Fruit fly (Drosophila melanogaster) whole organism, embryonic: ENCODE data around the gene Tim17a2.

Experiments used
- BEAF-32 ChIP-seq: fragments of 200-800 bp; sonication (Bioruptor generic); optimal IDR thresholded peaks from 3 replicates; lab custom pipeline; 2017; ENCODE audit warnings: missing biosample characterization, missing genetic modification characterization, mild to moderate bottlenecking, moderate library complexity, missing genetic modification reagents
- CG10267 ChIP-seq: fragments of 200-800 bp; sonication (Bioruptor generic); optimal IDR thresholded peaks from 2 replicates; lab custom pipeline; 2018; ENCODE audit warnings: missing biosample characterization, mild to moderate bottlenecking, missing genetic modification characterization, moderate library complexity
- CG13287 ChIP-seq: fragments of 200-800 bp; sonication (Bioruptor generic); IDR thresholded peaks from 2 replicates; pipeline ENCODE4 v1.3.6; 2022; ENCODE audit warnings: missing biosample characterization, missing genetic modification characterization; ENCODE audit not compliant: partially characterized antibody
- CG14710 ChIP-seq: fragments of 200-800 bp; sonication (Bioruptor generic); optimal IDR thresholded peaks from 3 replicates; lab custom pipeline; 2019; ENCODE audit warnings: missing biosample characterization, mild to moderate bottlenecking, missing genetic modification characterization, moderate library complexity
- CG15514 ChIP-seq: fragments of 200-800 bp; sonication (Bioruptor generic); optimal IDR thresholded peaks from 3 replicates; lab custom pipeline; 2017; ENCODE audit warnings: missing biosample characterization, missing genetic modification characterization, mild to moderate bottlenecking, moderate library complexity, missing genetic modification reagents
- CG1603 ChIP-seq: fragments of 200-800 bp; sonication (Bioruptor generic); optimal IDR thresholded peaks from 2 replicates; lab custom pipeline; 2019; ENCODE audit warnings: missing biosample characterization, mild to moderate bottlenecking, missing genetic modification characterization, moderate library complexity
- CG2889 ChIP-seq: fragments of 200-800 bp; sonication (Bioruptor generic); IDR thresholded peaks from 3 replicates; pipeline ENCODE4 v1.3.6; 2022; ENCODE audit warnings: missing biosample characterization, missing genetic modification characterization
- CG34224 ChIP-seq: fragments of 200-800 bp; sonication (Bioruptor generic); IDR thresholded peaks from 3 replicates; pipeline ENCODE4 v1.3.6; 2022; ENCODE audit warnings: missing biosample characterization, missing genetic modification characterization; ENCODE audit not compliant: partially characterized antibody
- CG3995 ChIP-seq: fragments of 200-800 bp; sonication (Bioruptor generic); optimal IDR thresholded peaks from 3 replicates; lab custom pipeline; 2016; ENCODE audit warnings: missing biosample characterization, missing genetic modification characterization
- CG4360 ChIP-seq: fragments of 200-800 bp; sonication (Bioruptor generic); IDR thresholded peaks from 2 replicates; pipeline ENCODE4 v1.3.6; 2022; ENCODE audit warnings: missing biosample characterization, missing genetic modification characterization
- CG4617 ChIP-seq: fragments of 200-800 bp; sonication (Bioruptor generic); optimal IDR thresholded peaks from 3 replicates; lab custom pipeline; 2016; ENCODE audit warnings: missing biosample characterization, missing genetic modification characterization, borderline replicate concordance
- CG9797 ChIP-seq: fragments of 200-800 bp; sonication (Bioruptor generic); optimal IDR thresholded peaks from 3 replicates; lab custom pipeline; 2018; ENCODE audit warnings: missing biosample characterization, mild to moderate bottlenecking, missing genetic modification characterization
- CTCF ChIP-seq: fragments of 200-800 bp; sonication (Bioruptor generic); optimal IDR thresholded peaks from 2 replicates; lab custom pipeline; 2017; ENCODE audit warnings: missing biosample characterization, mild to moderate bottlenecking, missing genetic modification characterization, moderate library complexity
- D ChIP-seq, 2 experiments: fragments of 200-800 bp in 1 of 2; fragments of >200 bp in 1 of 2; sonication (Bioruptor generic) in 1 of 2; optimal IDR thresholded peaks; 2 replicates in 1 of 2; 3 replicates in 1 of 2; lab custom pipeline; 2017; ENCODE audit warnings: mild to moderate bottlenecking in 1 of 2, missing biosample characterization in 1 of 2, missing genetic modification characterization in 1 of 2, missing genetic modification reagents in 1 of 2
- Dll ChIP-seq: fragments of 200-800 bp; sonication (Bioruptor generic); IDR thresholded peaks from 4 replicates; pipeline ENCODE4 v1.3.6; 2022; ENCODE audit warnings: missing biosample characterization, missing genetic modification characterization; ENCODE audit not compliant: partially characterized antibody
- Doc3 ChIP-seq: fragments of 200-800 bp; sonication (Bioruptor generic); IDR thresholded peaks from 3 replicates; pipeline ENCODE4 v1.3.6; 2022; ENCODE audit warnings: missing biosample characterization, missing genetic modification characterization; ENCODE audit not compliant: partially characterized antibody
- Dp ChIP-seq: fragments of 200-800 bp; sonication (Bioruptor generic); optimal IDR thresholded peaks from 2 replicates; lab custom pipeline; 2018; ENCODE audit warnings: missing biosample characterization, mild to moderate bottlenecking, missing genetic modification characterization, moderate library complexity
- Drgx ChIP-seq: fragments of 200-800 bp; sonication (Bioruptor generic); IDR thresholded peaks from 2 replicates; pipeline ENCODE4 v1.3.6; 2022; ENCODE audit warnings: missing biosample characterization, missing genetic modification characterization
- E2f2 ChIP-seq: fragments of 200-800 bp; sonication (Bioruptor generic); IDR thresholded peaks from 2 replicates; pipeline ENCODE4 v1.3.6; 2022; ENCODE audit warnings: missing biosample characterization, missing genetic modification characterization
- Gsc ChIP-seq: fragments of 200-800 bp; sonication (Bioruptor generic); IDR thresholded peaks from 2 replicates; pipeline ENCODE4 v1.3.6; 2022; ENCODE audit warnings: missing biosample characterization, missing genetic modification characterization
- HmgZ ChIP-seq: fragments of 200-800 bp; sonication (Bioruptor generic); optimal IDR thresholded peaks from 2 replicates; lab custom pipeline; 2018; ENCODE audit warnings: missing biosample characterization, mild to moderate bottlenecking, missing genetic modification characterization
- Jarid2 ChIP-seq: fragments of 200-800 bp; sonication (Bioruptor generic); optimal IDR thresholded peaks from 3 replicates; lab custom pipeline; 2017; ENCODE audit warnings: mild to moderate bottlenecking, missing biosample characterization, missing genetic modification reagents, missing genetic modification characterization
- MBD-R2 ChIP-seq: fragments of 200-800 bp; sonication (Bioruptor generic); IDR thresholded peaks from 2 replicates; pipeline ENCODE4 v1.3.6; 2022; ENCODE audit warnings: missing biosample characterization, missing genetic modification characterization
- MESR4 ChIP-seq: fragments of 200-800 bp; sonication (Bioruptor generic); optimal IDR thresholded peaks from 2 replicates; lab custom pipeline; 2018; ENCODE audit warnings: missing biosample characterization, mild to moderate bottlenecking, missing genetic modification characterization, moderate library complexity
- Med ChIP-seq: fragments of 200-800 bp; sonication (Bioruptor generic); peaks from one replicate; lab custom pipeline; 2016; ENCODE audit warnings: missing biosample characterization, missing genetic modification characterization, mild to moderate bottlenecking, inconsistent platforms, moderate library complexity
- Myb ChIP-seq: fragments of 200-800 bp; sonication (Bioruptor generic); optimal IDR thresholded peaks from 2 replicates; lab custom pipeline; 2016; ENCODE audit warnings: missing biosample characterization, missing genetic modification characterization
- abd-A ChIP-seq: fragments of 200-800 bp; sonication (Bioruptor generic); optimal IDR thresholded peaks from 3 replicates; lab custom pipeline; 2019; ENCODE audit warnings: missing biosample characterization, mild to moderate bottlenecking, missing genetic modification characterization, moderate library complexity
- amos ChIP-seq: fragments of 200-800 bp; sonication (Bioruptor generic); IDR thresholded peaks from 2 replicates; pipeline ENCODE4 v1.3.6; 2022; ENCODE audit warnings: missing biosample characterization, missing genetic modification characterization; ENCODE audit not compliant: partially characterized antibody
- emc ChIP-seq: fragments of 200-800 bp; sonication (Bioruptor generic); optimal IDR thresholded peaks from 2 replicates; lab custom pipeline; 2016; ENCODE audit warnings: missing biosample characterization, missing genetic modification characterization
- fd64A ChIP-seq: fragments of 200-800 bp; sonication (Bioruptor generic); optimal IDR thresholded peaks from 3 replicates; lab custom pipeline; 2018; ENCODE audit warnings: missing biosample characterization, mild to moderate bottlenecking, missing genetic modification characterization
- gfzf ChIP-seq: fragments of 200-800 bp; sonication (Bioruptor generic); optimal IDR thresholded peaks from 2 replicates; lab custom pipeline; 2016; ENCODE audit warnings: missing biosample characterization, mild to moderate bottlenecking, missing genetic modification characterization, moderate library complexity
- ind ChIP-seq: fragments of 200-800 bp; sonication (Bioruptor generic); optimal IDR thresholded peaks from 3 replicates; lab custom pipeline; 2016; ENCODE audit warnings: missing biosample characterization, missing genetic modification characterization
- kay ChIP-seq: fragments of 200-800 bp; sonication (Bioruptor generic); optimal IDR thresholded peaks from 2 replicates; lab custom pipeline; 2016; ENCODE audit warnings: missing biosample characterization, missing genetic modification characterization
- nom ChIP-seq: fragments of 200-800 bp; sonication (Bioruptor generic); optimal IDR thresholded peaks from 2 replicates; lab custom pipeline; 2017; ENCODE audit warnings: missing biosample characterization, missing genetic modification characterization, mild to moderate bottlenecking, moderate library complexity, missing genetic modification reagents
- pzg ChIP-seq: fragments of 200-800 bp; sonication (Bioruptor generic); optimal IDR thresholded peaks from 3 replicates; lab custom pipeline; 2018; ENCODE audit warnings: missing biosample characterization, mild to moderate bottlenecking, missing genetic modification characterization, moderate library complexity
- row ChIP-seq: fragments of 200-800 bp; sonication (Bioruptor generic); IDR thresholded peaks from 3 replicates; pipeline ENCODE4 v1.3.6; 2022; ENCODE audit warnings: missing biosample characterization, missing genetic modification characterization
- stwl ChIP-seq: fragments of 200-800 bp; sonication (Bioruptor generic); optimal IDR thresholded peaks from 3 replicates; lab custom pipeline; 2018; ENCODE audit warnings: missing biosample characterization, mild to moderate bottlenecking, missing genetic modification characterization, moderate library complexity
- tgo ChIP-seq: fragments of 200-800 bp; sonication (Bioruptor generic); IDR thresholded peaks from 3 replicates; pipeline ENCODE4 v1.3.6; 2022; ENCODE audit warnings: missing biosample characterization, missing genetic modification characterization
- tin ChIP-seq: fragments of 200-800 bp; sonication (Bioruptor generic); optimal IDR thresholded peaks from 3 replicates; lab custom pipeline; 2016; ENCODE audit warnings: missing biosample characterization, missing genetic modification characterization
- trem ChIP-seq: fragments of 200-800 bp; optimal IDR thresholded peaks from 3 replicates; lab custom pipeline; 2019; ENCODE audit warnings: missing biosample characterization, mild to moderate bottlenecking, missing genetic modification characterization, moderate library complexity
- zen2 ChIP-seq: fragments of 200-800 bp; sonication (Bioruptor generic); IDR thresholded peaks from 3 replicates; pipeline ENCODE4 v1.3.6; 2022; ENCODE audit warnings: missing biosample characterization, missing genetic modification characterization; ENCODE audit not compliant: partially characterized antibody

Gene Tim17a2

DNA sequence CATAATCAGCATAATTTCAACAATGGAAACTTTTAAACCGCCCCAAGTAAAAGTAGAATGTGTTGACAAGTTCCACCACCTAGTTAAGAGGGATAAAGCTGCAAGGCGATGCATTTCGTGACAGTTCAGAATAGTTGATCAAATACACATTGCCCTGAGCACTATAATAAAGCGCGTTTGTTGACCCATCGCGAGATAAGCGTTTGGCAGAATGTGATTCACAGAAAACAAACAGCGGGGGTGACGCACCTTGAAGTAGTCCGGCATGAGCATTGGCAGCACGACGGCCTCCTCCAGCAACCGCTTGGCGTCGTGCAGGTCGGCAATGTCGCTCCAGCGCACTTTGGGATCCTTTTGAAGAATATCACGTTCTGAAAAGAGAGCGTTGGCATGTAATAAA, 33.0 kb downstream of the Tim17a2 start (continued):
- no peak for TF ChIP-seq tgo (GFP tag; lab: Robert Waterston, UW)
- 0 out of 2 replicates have a peak, but pooled peaks have one; percentile 8 for TF ChIP-seq Drgx (GFP tag; lab: Robert Waterston, UW)
- no peak for TF ChIP-seq emc

DNA sequence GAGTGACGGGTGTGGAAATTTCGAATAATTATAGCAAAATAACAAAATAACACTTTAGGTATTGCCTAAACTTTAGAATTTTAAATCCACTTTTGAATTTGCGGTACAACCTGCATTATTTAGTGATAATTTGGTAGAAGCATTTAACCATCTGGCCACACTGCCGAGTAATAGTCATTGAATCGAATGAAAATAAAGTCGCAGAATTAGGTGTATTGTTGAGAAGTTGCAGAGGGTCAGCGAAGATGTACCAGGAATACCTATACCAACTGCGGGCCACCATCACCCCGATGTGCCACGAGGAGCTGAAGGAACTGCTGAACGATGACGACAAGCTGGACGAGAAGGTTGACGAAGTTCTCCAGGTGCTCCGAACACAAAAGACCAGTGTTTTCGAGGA, 36.5 kb downstream of the Tim17a2 start, which contains the start of gene Vps37B:
Gene Vps37B (plus strand): TSS at position 134 of the 400 bp plus-strand sequence.
- TF ChIP-seq kay (GFP tag; lab: Kevin White, UChicago) (peak; percentile 27), CG1603 (peak; percentile 49), Med (peak; percentile 21), pzg (peak; percentile 68), abd-A (no peak), CG3995 (GFP tag; lab: Kevin White, UChicago) (peak; percentile 66), trem (tag; lab: Kevin White, UChicago) (peak; percentile 21), CG10267 (tag; lab: Kevin White, UChicago) (peak; percentile 26), Doc3 (GFP tag; lab: Robert Waterston, UW) (no peak), MBD-R2 (GFP tag; lab: Robert Waterston, UW) (peak; percentile 51; the same call in 1 of the 2 replicates), nom (GFP tag; lab: Kevin White, UChicago) (peak; percentile 1), ind (no peak), Myb (GFP tag; lab: Kevin White, UChicago) (peak; percentile 75), fd64A (no peak), CG9797 (GFP tag; lab: Kevin White, UChicago) (peak; percentile 56), row (0 out of 3 replicates have a peak, but pooled peaks have one; percentile 7), zen2 (GFP tag; lab: Robert Waterston, UW) (0 out of 3 replicates have a peak, but pooled peaks have one; percentile 28), CG15514 (GFP tag; lab: Kevin White, UChicago) (peak; percentile 24), HmgZ (tag; lab: Kevin White, UChicago) (peak; percentile 11), stwl (peak; percentile 67), CTCF (GFP tag; lab: Kevin White, UChicago) (peak; percentile 43), CG2889 (GFP tag; lab: Robert Waterston, UW) (no peak), Dll (GFP tag; lab: Robert Waterston, UW) (peak; percentile 21; the same call in 1 of the 4 replicates), Dp (GFP tag; lab: Kevin White, UChicago) (peak; percentile 86), gfzf (GFP tag; lab: Kevin White, UChicago) (peak; percentile 83), Gsc (GFP tag; lab: Robert Waterston, UW) (no peak), CG34224 (GFP tag; lab: Robert Waterston, UW) (peak; percentile 28; the same call in 1 of the 3 replicates), D (optimal IDR thresholded peaks at IDR 0.05; lab: Kevin White, UChicago) (peak; percentile 41), D (GFP tag; optimal IDR thresholded peaks at IDR 0.05; lab: Kevin White, UChicago) (no peak), CG4617 (GFP tag; lab: Kevin White, UChicago) (peak; percentile 64), Jarid2 (GFP tag; lab: Kevin White, UChicago) (no peak), MESR4 (peak; percentile 93), E2f2 (GFP tag; lab: Robert Waterston, UW) (peak; percentile 93), tin (GFP tag; lab: Kevin White, UChicago) (no peak), CG4360 (GFP tag; lab: Robert Waterston, UW) (no peak), BEAF-32 (GFP tag; lab: Kevin White, UChicago) (peak; percentile 14), CG13287 (GFP tag; lab: Robert Waterston, UW) (peak; percentile 31; the same call in 1 of the 2 replicates), amos (GFP tag; lab: Robert Waterston, UW) (peak; percentile 19; the same call in 1 of the 2 replicates), CG14710 (tag; lab: Kevin White, UChicago) (peak; percentile 23)
